Worm (Caenorhabditis elegans) whole organism, late embryonic: Measurements from ENCODE around the gene nhr-249.
A peak's percentile ranks its signal among the peaks of the same experiment; 100 is the strongest.

ENCODE experiments used
- C38D4.7 ChIP-seq: fragments of 200-800 bp; sonication (Bioruptor generic); optimal IDR thresholded peaks from 2 replicates; lab custom pipeline; 2018; ENCODE audit warnings: mild to moderate bottlenecking, missing genetic modification characterization, moderate library complexity, missing compliant biosample characterization
- ama-1 ChIP-seq: fragments of 150-350 bp; optimal IDR thresholded peaks from 2 replicates; lab custom pipeline; 2014
- ceh-14 ChIP-seq: sonication (generic microtip); optimal IDR thresholded peaks from 2 replicates; lab custom pipeline; 2016; ENCODE audit warnings: missing genotype, missing genetic modification characterization, missing compliant biosample characterization
- ceh-19 ChIP-seq: fragments of 200-800 bp; sonication (Bioruptor generic); optimal IDR thresholded peaks from 2 replicates; lab custom pipeline; 2018; ENCODE audit warnings: mild to moderate bottlenecking, missing genetic modification characterization, missing compliant biosample characterization
- ceh-30 ChIP-seq: fragments of 150-350 bp; optimal IDR thresholded peaks from 2 replicates; lab custom pipeline; 2014; ENCODE audit warnings: missing biosample characterization, missing genetic modification characterization
- ceh-31 ChIP-seq: sonication (generic microtip); optimal IDR thresholded peaks from 2 replicates; lab custom pipeline; 2016; ENCODE audit warnings: missing genetic modification characterization, missing compliant biosample characterization
- ceh-34 ChIP-seq: sonication (generic microtip); optimal IDR thresholded peaks from 2 replicates; lab custom pipeline; 2016; ENCODE audit warnings: mild to moderate bottlenecking, missing genetic modification characterization, missing compliant biosample characterization
- che-1 ChIP-seq: sonication (generic microtip); optimal IDR thresholded peaks from 2 replicates; lab custom pipeline; 2016; ENCODE audit warnings: mild to moderate bottlenecking, missing genetic modification characterization, missing compliant biosample characterization
- elt-2 ChIP-seq: sonication (generic microtip); optimal IDR thresholded peaks from 2 replicates; lab custom pipeline; 2016; ENCODE audit warnings: missing genetic modification reagents, missing genetic modification characterization, missing compliant biosample characterization
- elt-4 ChIP-seq: sonication (generic microtip); optimal IDR thresholded peaks from 2 replicates; lab custom pipeline; 2016; ENCODE audit warnings: missing genetic modification characterization, missing compliant biosample characterization
- ets-4 ChIP-seq: sonication (generic microtip); optimal IDR thresholded peaks from 2 replicates; lab custom pipeline; 2016; ENCODE audit warnings: missing genetic modification characterization, missing compliant biosample characterization
- eyg-1 ChIP-seq: sonication (generic microtip); optimal IDR thresholded peaks from 2 replicates; lab custom pipeline; 2016; ENCODE audit warnings: missing genotype, missing genetic modification characterization, missing compliant biosample characterization
- fkh-6 ChIP-seq: sonication (generic microtip); optimal IDR thresholded peaks from 2 replicates; lab custom pipeline; 2016; ENCODE audit warnings: missing genetic modification characterization, missing compliant biosample characterization
- gmeb-2 ChIP-seq: sonication (generic microtip); optimal IDR thresholded peaks from 2 replicates; lab custom pipeline; 2016; ENCODE audit warnings: missing genetic modification characterization, inconsistent platforms, missing compliant biosample characterization
- hlh-30 ChIP-seq: sonication (generic microtip); optimal IDR thresholded peaks from 2 replicates; lab custom pipeline; 2017; ENCODE audit warnings: antibody characterized with exemption, missing genetic modification characterization, missing compliant biosample characterization; ENCODE audit not compliant: insufficient read depth
- hlh-6 ChIP-seq: sonication (generic microtip); optimal IDR thresholded peaks from 2 replicates; lab custom pipeline; 2016; ENCODE audit warnings: missing genotype, missing genetic modification characterization, missing compliant biosample characterization
- hlh-8 ChIP-seq: sonication (generic microtip); optimal IDR thresholded peaks from 2 replicates; lab custom pipeline; 2016; ENCODE audit warnings: missing genotype, missing genetic modification characterization, missing compliant biosample characterization
- lim-6 ChIP-seq: sonication (generic microtip); optimal IDR thresholded peaks from 2 replicates; lab custom pipeline; 2016; ENCODE audit warnings: missing genetic modification characterization, missing compliant biosample characterization
- lin-11 ChIP-seq: fragments of 200-800 bp; sonication (Bioruptor generic); optimal IDR thresholded peaks from 2 replicates; lab custom pipeline; 2018; ENCODE audit warnings: mild to moderate bottlenecking, missing genetic modification characterization, missing compliant biosample characterization
- madf-2 ChIP-seq: sonication (generic microtip); optimal IDR thresholded peaks from 2 replicates; lab custom pipeline; 2017; ENCODE audit warnings: missing genetic modification characterization, missing compliant biosample characterization
- mec-3 ChIP-seq: sonication (generic microtip); optimal IDR thresholded peaks from 2 replicates; lab custom pipeline; 2016; ENCODE audit warnings: borderline replicate concordance, missing genetic modification characterization, missing compliant biosample characterization
- nfya-1 ChIP-seq: sonication (generic microtip); optimal IDR thresholded peaks from 2 replicates; lab custom pipeline; 2017; ENCODE audit warnings: missing genetic modification characterization, mild to moderate bottlenecking, missing compliant biosample characterization, antibody characterized with exemption, moderate library complexity
- nhr-11 ChIP-seq: fragments of 150-350 bp; optimal IDR thresholded peaks from 2 replicates; lab custom pipeline; 2014; ENCODE audit warnings: missing biosample characterization, missing genetic modification characterization
- npax-4 ChIP-seq: sonication (generic microtip); optimal IDR thresholded peaks from 2 replicates; lab custom pipeline; 2016; ENCODE audit warnings: missing genetic modification characterization, missing compliant biosample characterization
- odd-2 ChIP-seq: sonication (generic microtip); optimal IDR thresholded peaks from 2 replicates; lab custom pipeline; 2017; ENCODE audit warnings: antibody characterized with exemption, mild to moderate bottlenecking, missing genetic modification characterization, missing compliant biosample characterization
- pros-1 ChIP-seq: fragments of 150-350 bp; optimal IDR thresholded peaks from 2 replicates; lab custom pipeline; 2014; ENCODE audit warnings: missing biosample characterization, missing genetic modification reagents, missing genetic modification characterization
- ref-2 ChIP-seq: sonication (generic microtip); optimal IDR thresholded peaks from 2 replicates; lab custom pipeline; 2016; ENCODE audit warnings: missing genetic modification characterization, missing compliant biosample characterization
- rnt-1 ChIP-seq: sonication (generic microtip); optimal IDR thresholded peaks from 2 replicates; lab custom pipeline; 2016; ENCODE audit warnings: missing genetic modification characterization, missing compliant biosample characterization
- sox-2 ChIP-seq: fragments of 200-800 bp; sonication (Bioruptor generic); IDR thresholded peaks from 2 replicates; pipeline ENCODE4 v1.3.6; 2022; ENCODE audit warnings: missing genetic modification reagents, missing genetic modification characterization, missing compliant biosample characterization
- sox-4 ChIP-seq: sonication (generic microtip); optimal IDR thresholded peaks from 2 replicates; lab custom pipeline; 2017; ENCODE audit warnings: mild to moderate bottlenecking, missing genetic modification characterization, inconsistent platforms, missing compliant biosample characterization
- syd-9 ChIP-seq: sonication (generic microtip); optimal IDR thresholded peaks from 2 replicates; lab custom pipeline; 2016; ENCODE audit warnings: mild to moderate bottlenecking, missing genetic modification characterization, moderate library complexity, missing compliant biosample characterization
- tbx-2 ChIP-seq: sonication (generic microtip); optimal IDR thresholded peaks from 2 replicates; lab custom pipeline; 2016; ENCODE audit warnings: missing genetic modification characterization, missing compliant biosample characterization
- tbx-7 ChIP-seq: sonication (generic microtip); optimal IDR thresholded peaks from 2 replicates; lab custom pipeline; 2016; ENCODE audit warnings: missing genotype, missing genetic modification characterization, missing compliant biosample characterization
- ttx-3 ChIP-seq: sonication (generic microtip); optimal IDR thresholded peaks from 2 replicates; lab custom pipeline; 2016; ENCODE audit warnings: missing genetic modification reagents, missing genetic modification characterization, missing compliant biosample characterization
- unc-3 ChIP-seq, 2 experiments: fragments of 200-800 bp in 1 of 2; sonication (Bioruptor generic) in 1 of 2; sonication (generic microtip) in 1 of 2; conservative IDR thresholded peaks in 1 of 2; optimal IDR thresholded peaks in 1 of 2; 2 replicates each; pipeline versions ENCODE4 v1.3.6 to Lab custom; 2016 to 2022; ENCODE audit warnings: missing compliant biosample characterization in 2 of 2, missing genetic modification characterization in 2 of 2, missing genetic modification reagents in 1 of 2
- unc-42 ChIP-seq: sonication (generic microtip); optimal IDR thresholded peaks from 2 replicates; lab custom pipeline; 2016; ENCODE audit warnings: missing genotype, missing genetic modification characterization, missing compliant biosample characterization
- unc-55 ChIP-seq: sonication (generic microtip); optimal IDR thresholded peaks from 2 replicates; lab custom pipeline; 2017; ENCODE audit warnings: missing biosample characterization, missing genetic modification reagents, missing genetic modification characterization
- zip-5 ChIP-seq: sonication (generic microtip); optimal IDR thresholded peaks from 2 replicates; lab custom pipeline; 2016; ENCODE audit warnings: missing genetic modification characterization, missing compliant biosample characterization
- ztf-16 ChIP-seq: sonication (generic microtip); optimal IDR thresholded peaks from 2 replicates; lab custom pipeline; 2017; ENCODE audit warnings: missing genetic modification characterization, missing compliant biosample characterization

The nhr-249 gene

ce11 chrIV:6956668-6957067 is 15.7 kb downstream of the nhr-249 start:
- TF ChIP-seq unc-55 (GFP tag; lab: Kevin White, UChicago), result peak; percentile 32
- TF ChIP-seq gmeb-2 (tag; lab: Kevin White, UChicago), result no peak
- TF ChIP-seq ama-1 (lab: Kevin White, UChicago), result no peak
- peak; percentile 52 for TF ChIP-seq nfya-1 (tag; lab: Kevin White, UChicago)
- no peak for TF ChIP-seq ref-2 (tag; lab: Kevin White, UChicago)
- peak; percentile 25 for TF ChIP-seq ceh-31
- no peak for TF ChIP-seq elt-2
- TF ChIP-seq unc-42 (tag; lab: Kevin White, UChicago), result peak; percentile 96
- no peak for TF ChIP-seq hlh-6

- TF ChIP-seq pros-1 (tag; lab: Kevin White, UChicago) (no peak), unc-42 (tag; lab: Kevin White, UChicago) (peak; percentile 25)
These were observed 17.6 kb downstream of the nhr-249 start for ce11 chrIV:6954682-6955081.

DNA sequence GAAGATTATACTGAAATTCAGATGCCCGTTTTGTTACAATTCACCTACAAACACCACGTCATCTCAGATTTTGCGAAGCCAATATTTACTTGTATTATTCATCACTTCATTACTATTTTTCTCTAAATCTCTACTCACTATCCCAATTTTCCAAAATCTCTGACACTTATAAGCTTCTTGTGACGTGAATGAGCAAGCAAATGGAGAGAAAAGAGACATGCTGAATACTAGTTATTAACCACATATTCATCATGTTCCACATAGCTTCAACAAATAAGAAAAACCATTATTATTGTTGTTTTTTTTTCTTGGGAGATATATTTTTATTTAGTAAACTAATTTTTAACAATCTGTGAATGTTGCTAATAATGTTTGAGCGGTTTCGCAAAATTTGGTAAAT is 21.1 kb downstream of the nhr-249 start:
- TF ChIP-seq npax-4 (no peak), sox-4 (no peak), lin-11 (no peak), zip-5 (tag; lab: Kevin White, UChicago) (no peak), madf-2 (no peak), ceh-30 (tag; lab: Kevin White, UChicago) (no peak), C38D4.7 (GFP tag; lab: Kevin White, UChicago) (no peak), hlh-30 (tag; lab: Kevin White, UChicago) (no peak), che-1 (no peak), tbx-2 (tag; lab: Kevin White, UChicago) (no peak), mec-3 (tag; lab: Kevin White, UChicago) (no peak), ceh-14 (no peak), ceh-34 (tag; lab: Kevin White, UChicago) (no peak), odd-2 (tag; lab: Kevin White, UChicago) (no peak), nhr-11 (no peak), sox-2 (GFP tag; lab: Robert Waterston, UW) (no peak), unc-3 (GFP tag; conservative IDR thresholded peaks at IDR 0.05; lab: Robert Waterston, UW) (no peak), unc-3 (tag; optimal IDR thresholded peaks at IDR 0.05; lab: Kevin White, UChicago) (no peak)

DNA sequence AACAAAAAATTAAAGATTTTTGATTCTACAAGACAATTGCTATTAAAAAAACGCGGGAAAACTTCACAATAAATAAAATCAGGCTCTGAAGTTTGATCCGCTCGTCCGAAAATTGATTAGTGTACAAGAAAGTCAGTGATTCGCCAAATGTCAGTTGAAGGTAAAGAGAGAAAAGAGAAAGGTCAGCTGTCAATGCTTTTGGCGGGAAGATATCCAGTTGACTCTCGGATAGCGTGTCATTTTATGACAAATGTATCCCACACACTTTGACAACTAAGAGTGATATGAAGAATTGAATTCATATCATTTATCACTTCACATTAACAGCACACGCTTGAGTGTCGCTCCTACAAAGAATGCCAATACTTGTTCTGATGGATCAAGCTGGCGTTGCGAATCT is 25.5 kb downstream of the nhr-249 start:
- TF ChIP-seq eyg-1 (no peak), tbx-7 (tag; lab: Kevin White, UChicago) (no peak), hlh-8 (tag; lab: Kevin White, UChicago) (no peak), lin-11 (no peak), ttx-3 (tag; lab: Kevin White, UChicago) (no peak), fkh-6 (tag; lab: Kevin White, UChicago) (no peak), syd-9 (tag; lab: Kevin White, UChicago) (no peak), ets-4 (tag; lab: Kevin White, UChicago) (no peak), ceh-19 (no peak), elt-2 (no peak), ceh-34 (tag; lab: Kevin White, UChicago) (no peak), mec-3 (tag; lab: Kevin White, UChicago) (no peak), elt-4 (tag; lab: Kevin White, UChicago) (no peak), lim-6 (no peak), unc-55 (GFP tag; lab: Kevin White, UChicago) (peak; percentile 69), ztf-16 (tag; lab: Kevin White, UChicago) (no peak), rnt-1 (tag; lab: Kevin White, UChicago) (peak; percentile 1)
